Worm (Caenorhabditis elegans) whole organism, L2 larva: ENCODE data around the gene C27H5.2.

ENCODE experiments used
- C34F6.9 ChIP-seq: fragments of 150-350 bp; optimal IDR thresholded peaks from 2 replicates; lab custom pipeline; 2014; ENCODE audit warnings: missing biosample characterization, missing genetic modification characterization
- F13H6.1 ChIP-seq: sonication (generic microtip); optimal IDR thresholded peaks from 2 replicates; lab custom pipeline; 2016; ENCODE audit warnings: missing genetic modification characterization, missing compliant biosample characterization
- Y55F3AM.14 ChIP-seq: fragments of 200-800 bp; sonication (Bioruptor generic); optimal IDR thresholded peaks from 2 replicates; lab custom pipeline; 2018; ENCODE audit warnings: mild to moderate bottlenecking, missing genetic modification characterization, missing compliant biosample characterization
- ZK546.5 ChIP-seq: sonication (generic microtip); optimal IDR thresholded peaks from 2 replicates; lab custom pipeline; 2017; ENCODE audit warnings: missing biosample characterization, missing genetic modification characterization
- alr-1 ChIP-seq: fragments of 150-350 bp; optimal IDR thresholded peaks from 2 replicates; lab custom pipeline; 2014; ENCODE audit warnings: missing biosample characterization, missing genetic modification characterization
- aly-2 ChIP-seq: fragments of 150-350 bp; optimal IDR thresholded peaks from 2 replicates; lab custom pipeline; 2014; ENCODE audit warnings: missing biosample characterization, missing genetic modification characterization
- ama-1 ChIP-seq: fragments of 150-350 bp; optimal IDR thresholded peaks from 2 replicates; lab custom pipeline; 2018; ENCODE audit warnings: inconsistent platforms
- blmp-1 ChIP-seq: sonication (generic microtip); optimal IDR thresholded peaks from 2 replicates; lab custom pipeline; 2017; ENCODE audit warnings: missing genetic modification characterization, mild to moderate bottlenecking, missing compliant biosample characterization, antibody characterized with exemption, moderate library complexity; ENCODE audit not compliant: insufficient read depth
- ceh-16 ChIP-seq: fragments of 150-350 bp; optimal IDR thresholded peaks from 2 replicates; lab custom pipeline; 2014; ENCODE audit warnings: missing biosample characterization, missing genetic modification characterization
- ceh-82 ChIP-seq: fragments of 150-350 bp; optimal IDR thresholded peaks from 2 replicates; lab custom pipeline; 2014; ENCODE audit warnings: missing biosample characterization, missing genetic modification characterization
- crh-2 ChIP-seq: sonication (generic microtip); optimal IDR thresholded peaks from 2 replicates; lab custom pipeline; 2017; ENCODE audit warnings: missing biosample characterization, missing genetic modification characterization
- dmd-4 ChIP-seq: sonication (generic microtip); optimal IDR thresholded peaks from 2 replicates; lab custom pipeline; 2017; ENCODE audit warnings: missing biosample characterization, missing genetic modification characterization
- elt-3 ChIP-seq: sonication (generic microtip); optimal IDR thresholded peaks from 2 replicates; lab custom pipeline; 2017; ENCODE audit warnings: missing biosample characterization, missing genetic modification characterization
- fos-1 ChIP-seq: fragments of 150-350 bp; optimal IDR thresholded peaks from 2 replicates; lab custom pipeline; 2014; ENCODE audit warnings: missing biosample characterization, missing genetic modification characterization
- gmeb-1 ChIP-seq: fragments of 150-350 bp; optimal IDR thresholded peaks from 2 replicates; lab custom pipeline; 2014; ENCODE audit warnings: missing biosample characterization, missing genetic modification characterization
- lin-11 ChIP-seq: fragments of 150-350 bp; sonication (generic microtip); optimal IDR thresholded peaks from 2 replicates; lab custom pipeline; 2014; ENCODE audit warnings: missing biosample characterization, missing genetic modification characterization, inconsistent platforms, mixed read lengths
- lin-13 ChIP-seq: fragments of 150-350 bp; optimal IDR thresholded peaks from 2 replicates; lab custom pipeline; 2014; ENCODE audit warnings: missing biosample characterization, missing genetic modification reagents, missing genetic modification characterization
- lin-39 ChIP-seq: fragments of 150-350 bp; optimal IDR thresholded peaks from 2 replicates; lab custom pipeline; 2014; ENCODE audit warnings: missing biosample characterization, missing genetic modification reagents, missing genetic modification characterization
- mab-5 ChIP-seq: fragments of 150-350 bp; optimal IDR thresholded peaks from 2 replicates; lab custom pipeline; 2014; ENCODE audit warnings: missing biosample characterization, missing genetic modification characterization
- mbf-1 ChIP-seq: sonication (generic microtip); optimal IDR thresholded peaks from 2 replicates; lab custom pipeline; 2017; ENCODE audit warnings: missing biosample characterization, missing genetic modification characterization
- mdl-1 ChIP-seq, 2 experiments: fragments of 150-350 bp in 1 of 2; sonication (generic microtip) in 1 of 2; optimal IDR thresholded peaks; 2 replicates each; lab custom pipeline; 2017; ENCODE audit warnings: missing biosample characterization in 2 of 2, missing genetic modification characterization in 2 of 2
- nhr-12 ChIP-seq: fragments of 150-350 bp; optimal IDR thresholded peaks from 2 replicates; lab custom pipeline; 2014; ENCODE audit warnings: missing biosample characterization, missing genetic modification characterization
- nhr-21 ChIP-seq: fragments of 150-350 bp; optimal IDR thresholded peaks from 2 replicates; lab custom pipeline; 2014; ENCODE audit warnings: missing biosample characterization, missing genetic modification characterization
- nhr-23 ChIP-seq: fragments of 150-350 bp; optimal IDR thresholded peaks from 2 replicates; lab custom pipeline; 2014; ENCODE audit warnings: missing biosample characterization, missing genetic modification reagents, missing genetic modification characterization
- nhr-237 ChIP-seq: fragments of 150-350 bp; optimal IDR thresholded peaks from 2 replicates; lab custom pipeline; 2014; ENCODE audit warnings: missing biosample characterization, missing genetic modification characterization
- nhr-25 ChIP-seq: fragments of 150-350 bp; sonication (generic microtip); optimal IDR thresholded peaks from 3 replicates; lab custom pipeline; 2014; ENCODE audit warnings: missing biosample characterization, missing genetic modification characterization
- nhr-6 ChIP-seq: fragments of 150-350 bp; optimal IDR thresholded peaks from 2 replicates; lab custom pipeline; 2014; ENCODE audit warnings: missing biosample characterization, missing genetic modification characterization
- nhr-77 ChIP-seq: fragments of 150-350 bp; optimal IDR thresholded peaks from 2 replicates; lab custom pipeline; 2014; ENCODE audit warnings: missing biosample characterization, missing genetic modification characterization
- sem-4 ChIP-seq: fragments of 150-350 bp; optimal IDR thresholded peaks from 2 replicates; lab custom pipeline; 2014; ENCODE audit warnings: missing biosample characterization, missing genetic modification reagents, missing genetic modification characterization
- skn-1 ChIP-seq: sonication (generic microtip); optimal IDR thresholded peaks from 2 replicates; lab custom pipeline; 2017; ENCODE audit warnings: missing biosample characterization, missing genetic modification characterization
- sma-3 ChIP-seq: sonication (generic microtip); optimal IDR thresholded peaks from 2 replicates; lab custom pipeline; 2016; ENCODE audit warnings: missing genetic modification reagents, missing genetic modification characterization, missing compliant biosample characterization
- sma-9 ChIP-seq, 2 experiments: fragments of 150-350 bp in 1 of 2; sonication (generic microtip) in 1 of 2; optimal IDR thresholded peaks; 2 replicates each; lab custom pipeline; 2014 to 2016; ENCODE audit warnings: missing genetic modification characterization in 2 of 2, mild to moderate bottlenecking in 1 of 2, missing biosample characterization in 1 of 2, missing compliant biosample characterization in 1 of 2, missing genetic modification reagents in 1 of 2, moderate library complexity in 1 of 2
- unc-39 ChIP-seq: fragments of 150-350 bp; optimal IDR thresholded peaks from 2 replicates; lab custom pipeline; 2014; ENCODE audit warnings: missing biosample characterization, missing genetic modification characterization
- unc-62 ChIP-seq: fragments of 150-350 bp; optimal IDR thresholded peaks from 2 replicates; lab custom pipeline; 2014; ENCODE audit warnings: missing biosample characterization, missing genetic modification reagents, missing genetic modification characterization
- zag-1 ChIP-seq: fragments of 150-350 bp; optimal IDR thresholded peaks from 2 replicates; lab custom pipeline; 2014; ENCODE audit warnings: missing biosample characterization, missing genetic modification characterization
- ztf-11 ChIP-seq: sonication (generic microtip); optimal IDR thresholded peaks from 2 replicates; lab custom pipeline; 2017; ENCODE audit warnings: missing biosample characterization, missing genetic modification characterization

C27H5.2 gene

DNA sequence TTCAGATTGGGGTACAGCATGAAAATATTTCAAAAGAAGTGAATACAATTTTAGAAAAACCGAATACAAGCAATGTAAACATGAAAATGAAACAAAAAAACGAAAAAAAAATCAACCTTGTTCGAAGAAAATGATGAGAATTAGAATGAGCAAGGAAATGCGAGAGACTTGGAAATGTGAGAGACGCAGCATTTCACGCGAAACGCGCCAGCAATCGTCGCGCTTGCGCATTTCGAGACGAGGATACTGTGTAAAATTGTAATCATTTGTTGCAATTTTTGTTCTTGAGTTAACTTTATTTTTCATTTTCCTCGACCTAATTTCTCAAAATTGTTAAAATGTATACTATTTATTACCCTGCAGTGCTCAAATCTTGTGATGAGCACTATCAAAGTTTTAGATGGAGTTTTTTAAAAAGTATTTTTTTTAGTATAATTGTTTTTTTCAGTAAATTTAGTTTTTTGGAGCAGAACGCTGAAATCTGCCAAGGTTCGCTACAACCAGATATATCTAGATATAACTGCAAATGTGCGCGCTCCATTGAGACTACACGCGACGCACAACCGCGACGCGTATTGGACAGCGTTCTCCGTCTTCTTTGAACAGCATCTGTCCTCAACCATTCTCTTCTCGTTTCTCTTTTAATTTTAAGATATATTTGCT, 3.3 kb upstream of the C27H5.2 start, which contains the start of gene fust-1 (continued):
- TF ChIP-seq aly-2 = no peak
- peak; percentile 79 for TF ChIP-seq ama-1 (lab: Kevin White, UChicago)
- peak; percentile 87 for TF ChIP-seq ceh-16 (tag; lab: Kevin White, UChicago)
- peak; percentile 56 for TF ChIP-seq blmp-1
- TF ChIP-seq ZK546.5 = peak; percentile 71
- TF ChIP-seq sma-3 = peak; percentile 96
- TF ChIP-seq nhr-12 (tag; lab: Kevin White, UChicago) = no peak
- peak; percentile 80 for TF ChIP-seq zag-1 (tag; lab: Kevin White, UChicago)
- TF ChIP-seq ztf-11 (tag; lab: Kevin White, UChicago) = no peak
- peak; percentile 97 for TF ChIP-seq F13H6.1
- TF ChIP-seq nhr-77 (tag; lab: Kevin White, UChicago) = peak; percentile 82
- TF ChIP-seq nhr-237 (tag; lab: Kevin White, UChicago) = peak; percentile 72
- TF ChIP-seq nhr-25 (tag; lab: Kevin White, UChicago) = peak; percentile 97
- TF ChIP-seq lin-11 (tag; lab: Kevin White, UChicago) = peak; percentile 94
- TF ChIP-seq lin-13 (GFP tag; lab: Kevin White, UChicago) = peak; percentile 92
- TF ChIP-seq mbf-1 (tag; lab: Kevin White, UChicago) = no peak
- peak in 1 of 2 experiments; percentile 72 for TF ChIP-seq mdl-1 (tag; optimal IDR thresholded peaks at IDR 0.05; lab: Kevin White, UChicago)
- TF ChIP-seq alr-1 (tag; lab: Kevin White, UChicago) = no peak
- peak; percentile 69 for TF ChIP-seq ceh-82 (tag; lab: Kevin White, UChicago)
- TF ChIP-seq Y55F3AM.14 (GFP tag; lab: Kevin White, UChicago) = peak; percentile 61
- TF ChIP-seq C34F6.9 (tag; lab: Kevin White, UChicago) = peak; percentile 99
- TF ChIP-seq nhr-6 = peak; percentile 94

DNA sequence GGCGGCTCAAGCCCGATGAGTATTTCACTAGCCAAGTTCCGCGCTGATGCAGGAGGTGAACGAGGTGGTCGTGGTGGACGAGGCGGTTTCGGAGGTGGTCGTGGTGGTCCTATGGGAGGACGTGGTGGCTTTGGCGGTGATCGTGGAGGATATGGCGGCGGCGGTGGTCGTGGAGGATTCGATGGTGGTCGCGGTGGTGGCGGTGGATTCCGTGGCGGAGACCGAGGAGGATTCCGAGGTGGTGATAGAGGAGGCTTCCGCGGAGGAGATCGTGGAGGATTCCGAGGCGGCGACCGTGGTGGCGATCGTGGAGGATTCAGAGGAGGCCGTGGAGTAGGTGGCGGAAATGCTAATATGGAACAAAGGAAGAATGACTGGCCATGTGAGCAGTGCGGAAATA, 670 bp upstream of the C27H5.2 start:
- TF ChIP-seq nhr-25 (tag; lab: Kevin White, UChicago) = no peak
- no peak for TF ChIP-seq elt-3 (tag; lab: Kevin White, UChicago)
- TF ChIP-seq lin-39 (tag; lab: Kevin White, UChicago) = no peak
- no peak for TF ChIP-seq sem-4

DNA sequence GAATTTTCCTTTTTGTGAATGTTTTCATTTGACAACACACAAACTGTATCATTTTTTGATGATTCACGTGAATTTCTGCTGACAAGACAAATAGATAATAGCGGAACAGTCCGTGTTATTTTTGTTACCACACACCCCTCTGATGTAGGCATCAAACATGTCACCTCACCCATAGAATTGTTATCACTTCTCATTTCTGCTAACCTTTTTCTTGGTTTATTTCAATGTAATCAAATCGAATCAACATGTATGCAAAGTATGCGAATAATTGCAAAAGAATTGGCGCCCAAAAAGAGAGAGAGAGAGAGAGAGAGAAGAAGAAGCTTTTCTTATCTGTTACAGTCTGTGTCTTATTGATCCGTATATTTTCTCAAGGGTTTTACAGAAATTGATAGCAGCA, 2.0 kb downstream of the C27H5.2 start:
- TF ChIP-seq alr-1 (tag; lab: Kevin White, UChicago) (no peak), fos-1 (peak; percentile 52), nhr-23 (no peak), crh-2 (tag; lab: Kevin White, UChicago) (peak; percentile 43), gmeb-1 (tag; lab: Kevin White, UChicago) (peak; percentile 27), sma-9 (GFP tag; optimal IDR thresholded peaks at IDR 0.05; lab: Kevin White, UChicago) (peak; percentile 60), sma-9 (tag; optimal IDR thresholded peaks at IDR 0.05; lab: Kevin White, UChicago) (no peak), mab-5 (tag; lab: Kevin White, UChicago) (no peak), lin-39 (tag; lab: Kevin White, UChicago) (no peak), skn-1 (no peak)

DNA sequence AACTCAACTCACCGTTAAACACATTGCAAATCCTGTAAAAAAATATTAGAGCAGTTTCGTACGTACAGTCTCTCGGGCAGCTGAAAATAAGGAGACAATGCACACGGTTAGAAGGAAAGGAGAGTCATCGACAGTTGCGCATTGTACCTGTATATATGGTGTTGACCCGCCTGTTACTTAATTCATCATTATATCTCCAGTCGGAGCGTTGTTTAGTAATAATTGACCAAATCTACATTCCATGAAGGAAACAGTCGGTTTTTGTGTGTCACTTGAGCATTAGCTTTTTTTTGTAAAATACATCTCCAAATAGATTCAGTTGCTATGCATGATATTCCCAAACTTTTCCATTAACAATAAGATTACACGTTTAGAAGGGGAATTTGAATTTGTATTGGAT, 6.1 kb downstream of the C27H5.2 start, which contains the start of gene C27H5.12:
Gene C27H5.12, minus strand, starts transcription at position 101 of the 400 bp plus-strand sequence.
- TF ChIP-seq nhr-25 (tag; lab: Kevin White, UChicago) (no peak), blmp-1 (no peak), dmd-4 (tag; lab: Kevin White, UChicago) (no peak), alr-1 (tag; lab: Kevin White, UChicago) (no peak), gmeb-1 (tag; lab: Kevin White, UChicago) (no peak), aly-2 (no peak)

DNA sequence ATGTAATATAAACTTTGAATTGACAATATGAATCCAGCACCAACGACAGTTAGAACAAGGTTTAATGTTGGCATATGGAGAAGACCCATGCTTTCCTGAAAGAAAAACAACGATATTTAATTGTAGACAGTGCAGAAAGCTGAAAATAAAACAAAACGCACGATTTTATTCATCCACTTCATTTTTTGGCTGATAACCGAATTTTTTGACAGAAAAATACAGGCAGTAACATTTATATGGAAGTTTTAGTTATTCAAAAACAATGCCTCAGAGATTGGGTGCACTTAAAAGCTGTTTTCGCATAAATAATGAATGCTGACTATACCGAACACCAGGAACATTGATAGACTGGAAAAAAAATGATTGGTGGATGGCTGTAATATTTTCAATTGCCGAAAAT, 10.4 kb downstream of the C27H5.2 start, which contains the start of gene mfsd-13.2:
Gene mfsd-13.2, minus strand, starts transcription at position 101 of the 400 bp plus-strand sequence.
- TF ChIP-seq sma-9 (GFP tag; optimal IDR thresholded peaks at IDR 0.05; lab: Kevin White, UChicago) (no peak), sma-9 (tag; optimal IDR thresholded peaks at IDR 0.05; lab: Kevin White, UChicago) (no peak), blmp-1 (no peak), unc-39 (tag; lab: Kevin White, UChicago) (no peak), skn-1 (no peak), unc-62 (GFP tag; lab: Kevin White, UChicago) (no peak), mab-5 (tag; lab: Kevin White, UChicago) (no peak), ceh-82 (tag; lab: Kevin White, UChicago) (no peak), nhr-21 (no peak), mdl-1 (tag; optimal IDR thresholded peaks at IDR 0.05; lab: Kevin White, UChicago) (no peak), aly-2 (no peak), ama-1 (lab: Kevin White, UChicago) (no peak), F13H6.1 (no peak), Y55F3AM.14 (GFP tag; lab: Kevin White, UChicago) (no peak), nhr-237 (tag; lab: Kevin White, UChicago) (no peak)
- TF ChIP-seq, all 48 proteins: peak for 0
